Fruit fly (Drosophila melanogaster): ENCODE measurements around the gene LManII.

Gene LManII

dm6 chr2L:10435606-10436160, 21.8 kb upstream of the LManII start, which contains the start of the genes TBC1D16 and holn1 (continued):
- TF ChIP-seq Fer1 (GFP tag; optimal IDR thresholded peaks at IDR 0.05) (no peak), ara (GFP tag; IDR thresholded peaks at IDR 0.05) (no peak), crol (GFP tag; IDR thresholded peaks at IDR 0.05) (no peak), cg (GFP tag; optimal IDR thresholded peaks at IDR 0.05) (no peak), CG2120 (GFP tag; optimal IDR thresholded peaks at IDR 0.05) (no peak), PHDP (tag; optimal IDR thresholded peaks at IDR 0.05) (peak; percentile 23), CG8388 (GFP tag; optimal IDR thresholded peaks at IDR 0.05) (no peak), CG10431 (GFP tag; optimal IDR thresholded peaks at IDR 0.05) (no peak), prd (optimal IDR thresholded peaks at IDR 0.05) (no peak), prd (GFP tag; IDR thresholded peaks at IDR 0.05) (no peak), CG42726 (GFP tag; IDR thresholded peaks at IDR 0.05; ENCODE audit: partially characterized antibody) (no peak), BtbVII (GFP tag; optimal IDR thresholded peaks at IDR 0.05) (no peak), CG18262 (tag; optimal IDR thresholded peaks at IDR 0.05) (peak; percentile 29), Ets97D (GFP tag; optimal IDR thresholded peaks at IDR 0.05) (no peak), esg (GFP tag; conservative IDR thresholded peaks at IDR 0.05) (no peak), pb (GFP tag; optimal IDR thresholded peaks at IDR 0.05) (no peak), Taf1 (GFP tag; IDR thresholded peaks at IDR 0.05) (no peak), eve (GFP tag; optimal IDR thresholded peaks at IDR 0.05) (no peak), CG10565 (GFP tag; optimal IDR thresholded peaks at IDR 0.05) (no peak), zfh2 (GFP tag; optimal IDR thresholded peaks at IDR 0.05) (no peak), CG15479 (GFP tag; optimal IDR thresholded peaks at IDR 0.05) (no peak), CG18599 (GFP tag; optimal IDR thresholded peaks at IDR 0.05) (no peak), E2f1 (GFP tag; IDR thresholded peaks at IDR 0.05) (no peak), Abd-B (GFP tag; optimal IDR thresholded peaks at IDR 0.05) (no peak), Poxn (GFP tag; IDR thresholded peaks at IDR 0.05) (no peak), Ets65A (GFP tag) (no peak), bbx (GFP tag; IDR thresholded peaks at IDR 0.05; ENCODE audit: partially characterized antibody) (peak; percentile 30; the same call in 1 of the 2 replicates), crp (GFP tag; optimal IDR thresholded peaks at IDR 0.05) (peak in 1 of 2 experiments; percentile 20), TFAM (GFP tag; optimal IDR thresholded peaks at IDR 0.05) (no peak), nau (GFP tag; optimal IDR thresholded peaks at IDR 0.05) (no peak), cas (GFP tag; IDR thresholded peaks at IDR 0.05) (no peak)

- no peak for TF ChIP-seq CG33213 (GFP tag; optimal IDR thresholded peaks at IDR 0.05)
- no peak for TF ChIP-seq Mes4 (GFP tag; optimal IDR thresholded peaks at IDR 0.05)
- no peak for TF ChIP-seq ind (GFP tag; optimal IDR thresholded peaks at IDR 0.05)
- peak; percentile 99 for TF ChIP-seq hb (GFP tag; IDR thresholded peaks at IDR 0.05; ENCODE audit: partially characterized antibody)
- TF ChIP-seq CG15696 (tag; optimal IDR thresholded peaks at IDR 0.05) = no peak
- TF ChIP-seq exex (tag; optimal IDR thresholded peaks at IDR 0.05) = peak; percentile 24
- TF ChIP-seq Nf-YA (GFP tag; IDR thresholded peaks at IDR 0.05) = no peak
- peak; percentile 63 for TF ChIP-seq CG17186 (GFP tag; optimal IDR thresholded peaks at IDR 0.05)
- peak; percentile 29 for TF ChIP-seq HmgD (GFP tag; optimal IDR thresholded peaks at IDR 0.05)
- no peak for TF ChIP-seq NfI (GFP tag; optimal IDR thresholded peaks at IDR 0.05)
- no peak for TF ChIP-seq CG1647 (GFP tag; optimal IDR thresholded peaks at IDR 0.05)
- no peak for TF ChIP-seq Sry-β (GFP tag; optimal IDR thresholded peaks at IDR 0.05)
- no peak for TF ChIP-seq CG3065 (GFP tag; optimal IDR thresholded peaks at IDR 0.05)
- peak; percentile 100 for TF ChIP-seq Bgb (GFP tag; IDR thresholded peaks at IDR 0.05; ENCODE audit: partially characterized antibody)
- peak; percentile 22 for TF ChIP-seq Chrac-16 (GFP tag; optimal IDR thresholded peaks at IDR 0.05)
- TF ChIP-seq HLH3B (GFP tag; IDR thresholded peaks at IDR 0.05) = no peak
- no peak for TF ChIP-seq CG3407 (GFP tag; optimal IDR thresholded peaks at IDR 0.05)
- TF ChIP-seq CG18262 (tag; optimal IDR thresholded peaks at IDR 0.05) = no peak
- TF ChIP-seq CG8089 (GFP tag; optimal IDR thresholded peaks at IDR 0.05) = no peak
- TF ChIP-seq CG6272 (GFP tag; IDR thresholded peaks at IDR 0.05) = peak; percentile 31; the same call in 1 of the 2 replicates
- no peak for TF ChIP-seq CG8924 (tag; optimal IDR thresholded peaks at IDR 0.05)
- no peak for TF ChIP-seq ara (GFP tag; IDR thresholded peaks at IDR 0.05)
- no peak for TF ChIP-seq bigmax (GFP tag; optimal IDR thresholded peaks at IDR 0.05)
Measured at dm6 chr2L:10437317-10437716, 20.1 kb upstream of the LManII start, which contains the start of gene STUB1. Gene STUB1 (plus strand): TSS chr2L:10437548.

Data from whole organism, embryonic.